Worm (Caenorhabditis elegans): ENCODE measurements around the gene hipr-1.

DNA sequence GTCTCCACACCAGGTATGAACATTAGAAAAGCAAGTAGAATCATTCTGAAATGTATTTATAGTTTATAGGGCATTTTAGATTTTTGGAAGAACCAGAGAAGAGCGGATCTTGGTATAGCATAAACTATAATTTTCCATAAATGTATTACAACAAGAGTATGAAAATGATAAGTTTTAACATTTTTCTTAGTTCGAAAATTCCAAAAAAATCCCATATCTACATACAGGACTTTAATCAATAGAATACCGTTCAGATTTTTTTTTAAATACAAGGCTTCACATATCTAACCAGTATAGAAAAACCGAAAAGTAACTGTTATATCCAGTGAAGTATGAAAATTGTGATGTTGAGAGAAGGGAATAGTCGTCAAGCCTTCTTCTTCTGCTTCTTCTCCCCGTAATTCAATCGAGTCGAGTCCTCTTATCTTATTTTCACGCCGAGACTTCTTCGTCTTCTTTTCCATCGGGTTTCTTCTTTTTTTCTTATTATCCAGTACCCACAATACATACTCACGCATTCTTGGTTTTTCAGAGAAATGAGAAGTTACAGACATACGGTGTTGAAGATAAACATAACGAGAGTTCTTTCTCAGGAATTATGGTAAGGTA is 23.9 kb downstream of the hipr-1 start, which contains the start of gene ZK370.6:
- no peak for TF ChIP-seq hlh-13 (GFP tag; optimal IDR thresholded peaks at IDR 0.05)
- no peak for TF ChIP-seq unc-3 (GFP tag; conservative IDR thresholded peaks at IDR 0.05)
- no peak for TF ChIP-seq unc-3 (tag; optimal IDR thresholded peaks at IDR 0.05)
- no peak for TF ChIP-seq C08G9.2 (tag; optimal IDR thresholded peaks at IDR 0.05)
- TF ChIP-seq F13H6.1 (tag; optimal IDR thresholded peaks at IDR 0.05) = no peak
- TF ChIP-seq zip-5 (tag; optimal IDR thresholded peaks at IDR 0.05) = no peak
- no peak for TF ChIP-seq pha-4 (tag; optimal IDR thresholded peaks at IDR 0.05)
